Worm (Caenorhabditis elegans) whole organism, midembryonic: Measurements from ENCODE around the gene cest-17.

Experiments used
- flt-1 ChIP-seq: fragments of 200-800 bp; sonication (Bioruptor generic); IDR thresholded peaks from 2 replicates; pipeline ENCODE4 v1.3.6; 2022; ENCODE audit warnings: missing genetic modification characterization, missing compliant biosample characterization
- ztf-29 ChIP-seq: fragments of 200-800 bp; sonication (Bioruptor generic); IDR thresholded peaks from 2 replicates; pipeline ENCODE4 v1.3.6; 2022; ENCODE audit warnings: missing genetic modification reagents, missing genetic modification characterization, missing compliant biosample characterization

DNA sequence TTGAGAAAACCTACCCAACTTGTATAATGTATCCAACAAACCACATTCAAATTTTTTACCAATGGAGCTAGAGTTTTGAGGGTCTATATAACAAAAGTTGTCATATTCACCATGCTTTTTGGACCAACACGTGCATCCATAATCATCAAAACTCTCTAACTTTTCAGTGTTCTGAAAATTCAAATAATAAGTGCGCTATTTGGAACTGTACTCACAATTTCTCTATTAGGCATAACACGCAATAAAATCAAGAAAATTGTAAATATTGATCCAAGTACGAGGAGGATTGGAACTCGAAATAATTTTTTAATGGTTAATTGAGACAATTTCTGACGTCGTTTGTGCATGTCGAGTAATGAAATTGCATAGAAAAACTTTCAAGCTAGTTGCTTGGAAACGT lies 36.8 kb downstream of the cest-17 start, which contains the start of gene C16D9.3:
- TF ChIP-seq flt-1 (GFP tag; lab: Robert Waterston, UW) (no peak), ztf-29 (GFP tag; lab: Robert Waterston, UW) (no peak)
